Worm (Caenorhabditis elegans): ENCODE results near the gene lin-12.

DNA sequence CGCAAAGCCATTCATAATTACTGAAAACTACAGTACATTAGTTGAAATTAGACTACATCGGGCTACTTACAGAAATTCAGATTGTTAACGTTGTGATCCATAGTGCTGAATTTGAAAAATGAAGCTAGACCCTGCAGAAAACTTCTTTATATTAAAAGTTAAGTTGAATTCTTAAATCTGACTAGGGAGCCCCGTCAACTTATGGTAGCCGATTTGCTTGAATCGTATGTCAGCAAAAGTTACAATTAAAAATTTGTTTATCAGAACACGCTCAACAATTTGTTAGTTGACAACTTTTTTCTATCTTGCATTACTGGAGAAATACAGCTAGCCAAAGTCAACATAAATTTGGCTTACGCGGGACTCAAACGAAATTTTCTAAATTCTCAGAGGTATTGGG, 48.7 kb downstream of the lin-12 start, which contains the start of gene F59B2.14:
- TF ChIP-seq ztf-29 (GFP tag; IDR thresholded peaks at IDR 0.05) (no peak), T22C8.4 (GFP tag; IDR thresholded peaks at IDR 0.05) (no peak), ztf-23 (GFP tag; IDR thresholded peaks at IDR 0.05) (no peak), cog-1 (tag; optimal IDR thresholded peaks at IDR 0.05) (no peak), med-1 (GFP tag; optimal IDR thresholded peaks at IDR 0.05; ENCODE audit: insufficient read depth) (no peak), flt-1 (GFP tag; IDR thresholded peaks at IDR 0.05) (no peak), ref-1 (GFP tag; conservative IDR thresholded peaks at IDR 0.05) (no peak), tab-1 (GFP tag; IDR thresholded peaks at IDR 0.05) (no peak), klf-2 (GFP tag; conservative IDR thresholded peaks at IDR 0.05) (no peak)

All from whole organism, midembryonic.